Worm (Caenorhabditis elegans): ENCODE data around the gene pps-1.

DNA sequence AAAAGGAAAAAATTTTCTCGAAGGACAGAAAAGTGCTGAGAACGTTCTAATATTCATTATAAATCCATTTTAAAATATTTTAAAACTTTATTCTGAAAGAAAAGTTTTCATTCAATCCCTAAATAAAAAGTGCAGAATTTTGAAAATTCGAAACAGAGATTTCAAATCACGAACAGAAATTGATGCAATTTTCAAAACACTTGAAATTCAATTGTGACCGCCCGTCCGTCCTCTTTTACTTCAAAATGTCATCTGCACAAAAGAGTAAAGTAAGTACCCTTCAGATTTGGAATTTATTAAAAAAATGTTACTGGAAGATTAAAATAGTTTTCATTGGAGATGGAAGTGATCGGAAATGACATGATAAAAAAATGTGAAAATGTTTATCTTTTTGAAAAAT is 26.7 kb downstream of the pps-1 start:
- TF ChIP-seq him-1 (tag; optimal IDR thresholded peaks at IDR 0.05) (no peak), dao-5 (tag; optimal IDR thresholded peaks at IDR 0.05) (no peak), W03F9.2 (tag; optimal IDR thresholded peaks at IDR 0.05) (no peak)
